Worm (Caenorhabditis elegans) whole organism, early embryonic: Measurements from ENCODE around the gene mrps-9.

ENCODE experiments used
- ets-7 ChIP-seq: sonication (generic microtip); optimal IDR thresholded peaks from 2 replicates; lab custom pipeline; 2016; ENCODE audit warnings: missing genotype, missing genetic modification characterization, missing compliant biosample characterization
- flt-1 ChIP-seq: fragments of 200-800 bp; sonication (Bioruptor generic); IDR thresholded peaks from 2 replicates; pipeline ENCODE4 v1.3.6; 2022; ENCODE audit warnings: missing genetic modification characterization, missing compliant biosample characterization
- hnd-1 ChIP-seq: sonication (generic microtip); optimal IDR thresholded peaks from 2 replicates; lab custom pipeline; 2016; ENCODE audit warnings: missing genetic modification characterization, missing compliant biosample characterization
- tra-4 ChIP-seq: sonication (generic microtip); optimal IDR thresholded peaks from 2 replicates; lab custom pipeline; 2017; ENCODE audit warnings: missing genetic modification characterization, missing compliant biosample characterization

- TF ChIP-seq tra-4 (tag; lab: Kevin White, UChicago) (no peak), ets-7 (no peak), flt-1 (no peak), hnd-1 (no peak)
Measured at ce11 chrIII:8312393-8312792, 46.5 kb downstream of the mrps-9 start, which contains the start of gene F10E9.2.
